Worm (Caenorhabditis elegans) whole organism, late embryonic: ENCODE measurements around the gene eif-3.G.

Source experiments
- C08G9.2 ChIP-seq: sonication (generic microtip); optimal IDR thresholded peaks from 2 replicates; lab custom pipeline; 2016; ENCODE audit warnings: mild to moderate bottlenecking, missing genetic modification characterization, moderate library complexity, missing compliant biosample characterization
- C38D4.7 ChIP-seq: fragments of 200-800 bp; sonication (Bioruptor generic); optimal IDR thresholded peaks from 2 replicates; lab custom pipeline; 2018; ENCODE audit warnings: mild to moderate bottlenecking, missing genetic modification characterization, moderate library complexity, missing compliant biosample characterization
- F13H6.1 ChIP-seq: sonication (generic microtip); optimal IDR thresholded peaks from 2 replicates; lab custom pipeline; 2016; ENCODE audit warnings: missing genetic modification characterization, missing compliant biosample characterization
- K02D7.2 ChIP-seq: sonication (generic microtip); optimal IDR thresholded peaks from 2 replicates; lab custom pipeline; 2017; ENCODE audit warnings: mild to moderate bottlenecking, missing genetic modification characterization, missing compliant biosample characterization
- K09A11.1 ChIP-seq: sonication (generic microtip); optimal IDR thresholded peaks from 2 replicates; lab custom pipeline; 2017; ENCODE audit warnings: antibody characterized with exemption, mild to moderate bottlenecking, missing genetic modification characterization, missing compliant biosample characterization; ENCODE audit not compliant: insufficient read depth
- T23F11.4 ChIP-seq: fragments of 200-800 bp; sonication (Bioruptor generic); optimal IDR thresholded peaks from 2 replicates; lab custom pipeline; 2018; ENCODE audit warnings: mild to moderate bottlenecking, missing genetic modification characterization, missing compliant biosample characterization
- Y22D7AL.16 ChIP-seq: sonication (generic microtip); optimal IDR thresholded peaks from 2 replicates; lab custom pipeline; 2016; ENCODE audit warnings: missing genetic modification characterization, missing compliant biosample characterization
- ahr-1 ChIP-seq: sonication (generic microtip); optimal IDR thresholded peaks from 2 replicates; lab custom pipeline; 2016; ENCODE audit warnings: missing genetic modification characterization, missing compliant biosample characterization
- ama-1 ChIP-seq: fragments of 150-350 bp; optimal IDR thresholded peaks from 2 replicates; lab custom pipeline; 2014
- ceh-14 ChIP-seq: sonication (generic microtip); optimal IDR thresholded peaks from 2 replicates; lab custom pipeline; 2016; ENCODE audit warnings: missing genotype, missing genetic modification characterization, missing compliant biosample characterization
- ceh-24 ChIP-seq: sonication (generic microtip); optimal IDR thresholded peaks from 2 replicates; lab custom pipeline; 2016; ENCODE audit warnings: mild to moderate bottlenecking, missing genetic modification characterization, missing compliant biosample characterization
- ceh-31 ChIP-seq: sonication (generic microtip); optimal IDR thresholded peaks from 2 replicates; lab custom pipeline; 2016; ENCODE audit warnings: missing genetic modification characterization, missing compliant biosample characterization
- ceh-6 ChIP-seq: fragments of 200-800 bp; sonication (Bioruptor generic); optimal IDR thresholded peaks from 2 replicates; lab custom pipeline; 2018; ENCODE audit warnings: mild to moderate bottlenecking, missing genetic modification characterization, missing compliant biosample characterization
- ceh-9 ChIP-seq: sonication (generic microtip); optimal IDR thresholded peaks from 2 replicates; lab custom pipeline; 2016; ENCODE audit warnings: mild to moderate bottlenecking, missing genetic modification characterization, inconsistent platforms, missing compliant biosample characterization
- dve-1 ChIP-seq: sonication (generic microtip); optimal IDR thresholded peaks from 2 replicates; lab custom pipeline; 2017; ENCODE audit warnings: antibody characterized with exemption, mild to moderate bottlenecking, missing genetic modification characterization, missing compliant biosample characterization
- eyg-1 ChIP-seq: sonication (generic microtip); optimal IDR thresholded peaks from 2 replicates; lab custom pipeline; 2016; ENCODE audit warnings: missing genotype, missing genetic modification characterization, missing compliant biosample characterization
- fkh-6 ChIP-seq: sonication (generic microtip); optimal IDR thresholded peaks from 2 replicates; lab custom pipeline; 2016; ENCODE audit warnings: missing genetic modification characterization, missing compliant biosample characterization
- hlh-13 ChIP-seq: fragments of 200-800 bp; sonication (Bioruptor generic); optimal IDR thresholded peaks from 2 replicates; lab custom pipeline; 2018; ENCODE audit warnings: mild to moderate bottlenecking, missing genetic modification characterization, missing compliant biosample characterization
- hlh-15 ChIP-seq: sonication (generic microtip); optimal IDR thresholded peaks from 2 replicates; lab custom pipeline; 2016; ENCODE audit warnings: missing genetic modification characterization, missing compliant biosample characterization
- hlh-30 ChIP-seq: sonication (generic microtip); optimal IDR thresholded peaks from 2 replicates; lab custom pipeline; 2017; ENCODE audit warnings: antibody characterized with exemption, missing genetic modification characterization, missing compliant biosample characterization; ENCODE audit not compliant: insufficient read depth
- hlh-8 ChIP-seq: sonication (generic microtip); optimal IDR thresholded peaks from 2 replicates; lab custom pipeline; 2016; ENCODE audit warnings: missing genotype, missing genetic modification characterization, missing compliant biosample characterization
- madf-2 ChIP-seq: sonication (generic microtip); optimal IDR thresholded peaks from 2 replicates; lab custom pipeline; 2017; ENCODE audit warnings: missing genetic modification characterization, missing compliant biosample characterization
- mec-3 ChIP-seq: sonication (generic microtip); optimal IDR thresholded peaks from 2 replicates; lab custom pipeline; 2016; ENCODE audit warnings: borderline replicate concordance, missing genetic modification characterization, missing compliant biosample characterization
- nhr-11 ChIP-seq: fragments of 150-350 bp; optimal IDR thresholded peaks from 2 replicates; lab custom pipeline; 2014; ENCODE audit warnings: missing biosample characterization, missing genetic modification characterization
- nhr-232 ChIP-seq: sonication (generic microtip); optimal IDR thresholded peaks from 2 replicates; lab custom pipeline; 2016; ENCODE audit warnings: missing genetic modification characterization, missing compliant biosample characterization
- pat-9 ChIP-seq: fragments of 200-800 bp; sonication (Bioruptor generic); optimal IDR thresholded peaks from 2 replicates; lab custom pipeline; 2018; ENCODE audit warnings: mild to moderate bottlenecking, missing genetic modification characterization, moderate library complexity, missing compliant biosample characterization
- pha-2 ChIP-seq: sonication (generic microtip); optimal IDR thresholded peaks from 2 replicates; lab custom pipeline; 2017; ENCODE audit warnings: mild to moderate bottlenecking, missing genetic modification characterization, missing compliant biosample characterization
- pha-4 ChIP-seq: fragments of 150-350 bp; optimal IDR thresholded peaks from 2 replicates; lab custom pipeline; 2018; ENCODE audit warnings: missing biosample characterization, missing genetic modification reagents, missing genetic modification characterization
- pqm-1 ChIP-seq: sonication (generic microtip); optimal IDR thresholded peaks from 2 replicates; lab custom pipeline; 2016; ENCODE audit warnings: missing genetic modification characterization, missing compliant biosample characterization
- ref-2 ChIP-seq: sonication (generic microtip); optimal IDR thresholded peaks from 2 replicates; lab custom pipeline; 2016; ENCODE audit warnings: missing genetic modification characterization, missing compliant biosample characterization
- sdc-2 ChIP-seq: sonication (generic microtip); optimal IDR thresholded peaks from 2 replicates; lab custom pipeline; 2016; ENCODE audit warnings: missing genotype, missing genetic modification characterization, missing compliant biosample characterization
- sox-4 ChIP-seq: sonication (generic microtip); optimal IDR thresholded peaks from 2 replicates; lab custom pipeline; 2017; ENCODE audit warnings: mild to moderate bottlenecking, missing genetic modification characterization, inconsistent platforms, missing compliant biosample characterization
- syd-9 ChIP-seq: sonication (generic microtip); optimal IDR thresholded peaks from 2 replicates; lab custom pipeline; 2016; ENCODE audit warnings: mild to moderate bottlenecking, missing genetic modification characterization, moderate library complexity, missing compliant biosample characterization
- tbx-7 ChIP-seq: sonication (generic microtip); optimal IDR thresholded peaks from 2 replicates; lab custom pipeline; 2016; ENCODE audit warnings: missing genotype, missing genetic modification characterization, missing compliant biosample characterization
- ttx-3 ChIP-seq: sonication (generic microtip); optimal IDR thresholded peaks from 2 replicates; lab custom pipeline; 2016; ENCODE audit warnings: missing genetic modification reagents, missing genetic modification characterization, missing compliant biosample characterization
- unc-55 ChIP-seq: sonication (generic microtip); optimal IDR thresholded peaks from 2 replicates; lab custom pipeline; 2017; ENCODE audit warnings: missing biosample characterization, missing genetic modification reagents, missing genetic modification characterization
- unc-86 ChIP-seq: sonication (generic microtip); optimal IDR thresholded peaks from 2 replicates; lab custom pipeline; 2016; ENCODE audit warnings: missing genetic modification characterization, missing compliant biosample characterization
- ztf-16 ChIP-seq: sonication (generic microtip); optimal IDR thresholded peaks from 2 replicates; lab custom pipeline; 2017; ENCODE audit warnings: missing genetic modification characterization, missing compliant biosample characterization

Gene eif-3.G

DNA sequence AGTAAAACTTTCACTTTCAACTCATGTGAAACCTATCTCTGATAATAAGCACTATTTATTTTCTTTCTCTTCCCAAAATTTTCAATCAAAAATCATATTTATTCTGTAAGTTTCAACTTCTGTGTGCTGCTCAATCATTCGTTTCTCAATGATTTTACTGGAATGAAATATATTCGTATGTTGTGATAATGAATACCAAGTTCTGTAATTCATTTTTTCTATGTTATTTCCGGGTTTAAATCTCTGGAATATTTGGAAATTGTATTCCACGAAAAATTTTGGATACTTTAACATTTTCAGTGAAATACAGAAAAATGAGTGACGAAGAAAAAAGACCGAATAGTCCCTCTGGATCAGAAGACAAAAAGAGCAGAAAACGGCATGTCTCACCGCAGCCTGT, 25.2 kb downstream of the eif-3.G start, which contains the start of gene M05D6.2:
M05D6.2 (plus strand) TSS at position 301 of the 400 bp plus-strand sequence.
- TF ChIP-seq F13H6.1 (tag; lab: Kevin White, UChicago) (no peak), ztf-16 (tag; lab: Kevin White, UChicago) (no peak), ahr-1 (no peak), pqm-1 (tag; lab: Kevin White, UChicago) (no peak), madf-2 (tag; lab: Kevin White, UChicago) (no peak)
- TF ChIP-seq, all 69 proteins: peak for 0

DNA sequence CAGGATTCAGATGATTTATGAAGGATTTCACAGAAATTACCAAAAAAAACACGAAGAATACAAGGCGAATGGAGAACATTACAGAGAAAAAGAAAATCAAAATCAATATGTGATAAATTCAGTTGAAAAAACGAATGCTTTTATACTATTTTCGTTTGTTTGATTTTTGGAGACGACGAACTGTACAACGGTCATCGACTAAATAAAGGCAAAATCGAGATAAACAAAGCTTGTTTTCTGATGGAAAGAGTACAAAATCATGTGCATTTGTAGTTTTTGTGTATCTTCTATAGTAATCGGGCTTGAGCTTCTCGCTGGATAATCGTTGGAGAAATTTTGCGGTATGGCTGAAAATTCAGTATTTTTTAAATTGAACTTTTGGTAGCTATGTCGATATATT, 28.6 kb downstream of the eif-3.G start, which contains the start of gene M05D6.8:
M05D6.8 (minus strand) TSS at position 101 of the 400 bp plus-strand sequence.
- TF ChIP-seq ceh-14 (no peak), ref-2 (tag; lab: Kevin White, UChicago) (no peak), hlh-8 (no peak), unc-55 (GFP tag; lab: Kevin White, UChicago) (no peak), fkh-6 (tag; lab: Kevin White, UChicago) (no peak), hlh-30 (no peak), ttx-3 (tag; lab: Kevin White, UChicago) (no peak), T23F11.4 (GFP tag; lab: Kevin White, UChicago) (no peak), mec-3 (tag; lab: Kevin White, UChicago) (no peak), syd-9 (tag; lab: Kevin White, UChicago) (no peak), K02D7.2 (tag; lab: Kevin White, UChicago) (no peak), ceh-24 (tag; lab: Kevin White, UChicago) (no peak), pat-9 (tag; lab: Kevin White, UChicago) (no peak), ceh-9 (tag; lab: Kevin White, UChicago) (no peak), K09A11.1 (tag; lab: Kevin White, UChicago) (no peak), hlh-13 (no peak), eyg-1 (tag; lab: Kevin White, UChicago) (no peak), sox-4 (tag; lab: Kevin White, UChicago) (no peak), unc-86 (no peak)
- TF ChIP-seq, all 69 proteins: peak for 0

DNA sequence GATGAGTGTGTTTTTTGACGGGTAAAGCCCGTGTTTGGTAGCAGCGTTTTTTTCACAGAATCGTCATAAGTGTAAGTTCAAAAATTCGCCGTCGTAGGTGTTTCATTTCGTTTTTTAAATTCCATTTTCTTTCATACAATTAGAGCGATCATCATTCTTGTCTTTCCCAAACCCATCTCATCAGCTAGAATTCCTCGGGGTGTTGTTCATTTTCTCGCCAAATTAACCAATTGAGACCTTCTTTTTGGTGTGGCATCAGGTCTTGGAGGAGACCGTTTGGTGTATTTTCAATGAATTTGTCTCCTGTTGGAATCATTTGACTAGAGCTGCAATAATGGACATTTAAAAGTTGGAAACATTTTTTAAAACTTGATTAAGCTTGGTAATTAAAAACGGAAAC, 30.3 kb downstream of the eif-3.G start:
- TF ChIP-seq hlh-15 (tag; lab: Kevin White, UChicago) (no peak), syd-9 (tag; lab: Kevin White, UChicago) (no peak)
- TF ChIP-seq, all 69 proteins: peak for 0

DNA sequence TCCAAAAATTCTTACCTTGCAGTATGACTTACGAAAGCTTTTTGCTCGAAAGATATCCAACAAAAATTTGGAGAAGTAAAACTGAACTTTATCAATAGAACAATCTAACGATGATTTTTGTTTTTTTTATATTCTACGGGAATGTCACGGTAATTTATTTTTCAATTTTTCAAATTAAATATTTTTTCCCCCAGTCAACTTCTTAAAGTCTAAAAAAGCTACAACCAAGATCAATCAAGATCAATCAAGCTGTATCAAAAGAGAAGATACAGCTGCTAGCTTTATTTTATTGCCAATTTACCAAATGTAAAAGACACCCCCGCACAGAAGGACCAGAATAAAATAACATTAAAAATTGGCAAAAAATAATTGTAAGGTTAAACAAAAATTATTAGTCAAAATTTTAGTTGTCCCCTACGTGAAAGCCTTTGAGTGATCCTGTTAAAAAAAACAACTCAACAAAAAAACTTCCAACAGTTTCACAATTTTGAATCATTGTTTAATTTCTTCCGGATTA, 32.8 kb downstream of the eif-3.G start, which contains the start of the genes M05D6.1 and M05D6.3:
M05D6.1 (minus strand) TSS at position 101 of the 517 bp plus-strand sequence.
M05D6.3 (plus strand) TSS at position 467 of the 517 bp plus-strand sequence.
- TF ChIP-seq dve-1 (tag; lab: Kevin White, UChicago): no peak
- no peak for TF ChIP-seq sdc-2
- TF ChIP-seq Y22D7AL.16 (tag; lab: Kevin White, UChicago): no peak
- TF ChIP-seq nhr-232: no peak
- TF ChIP-seq hlh-30: no peak
- TF ChIP-seq pat-9 (tag; lab: Kevin White, UChicago): no peak
- TF ChIP-seq ama-1: no peak
- no peak for TF ChIP-seq C38D4.7 (GFP tag; lab: Kevin White, UChicago)
- TF ChIP-seq, all 69 proteins: peak for 0

DNA sequence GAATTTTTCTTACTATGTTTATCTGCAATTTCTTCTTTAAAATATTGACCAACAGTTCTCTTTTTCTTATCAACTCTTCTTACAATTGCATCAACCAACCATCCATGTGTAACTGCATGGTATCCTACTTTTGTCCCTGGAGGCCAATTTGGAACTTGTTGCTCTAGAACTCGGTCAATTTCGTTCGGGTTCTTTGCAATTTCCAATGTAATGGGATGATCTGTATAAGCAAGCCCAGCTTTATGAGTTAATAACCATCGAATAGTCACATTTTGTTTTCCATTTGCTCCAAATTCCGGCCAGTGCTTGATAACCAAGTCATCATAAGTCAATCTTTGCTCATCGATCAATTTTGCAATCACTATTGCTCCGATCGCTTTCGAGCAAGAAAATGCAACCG, 36.8 kb downstream of the eif-3.G start:
- no peak for TF ChIP-seq hlh-15 (tag; lab: Kevin White, UChicago)

DNA sequence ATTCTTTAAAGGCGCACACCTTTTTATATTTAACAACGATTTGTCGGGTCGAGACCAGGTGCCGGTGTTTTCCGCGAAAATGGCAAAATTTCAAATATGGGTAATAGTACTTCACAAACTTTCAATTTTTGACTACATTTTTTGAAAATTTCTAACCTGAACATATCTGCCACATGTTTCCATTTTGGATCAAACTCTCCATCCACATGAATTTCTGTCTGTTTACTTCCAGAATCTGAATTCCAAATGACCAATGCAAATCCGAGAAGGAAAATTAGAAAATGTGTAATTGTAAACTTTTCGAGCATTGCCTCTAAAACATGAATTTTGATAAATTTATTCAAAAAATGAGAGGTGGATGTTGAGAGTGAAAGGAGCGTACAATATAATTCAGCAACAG, 37.6 kb downstream of the eif-3.G start, which contains the start of gene lact-4:
lact-4 (minus strand) TSS at position 313 of the 400 bp plus-strand sequence.
- TF ChIP-seq mec-3 (tag; lab: Kevin White, UChicago) (no peak), F13H6.1 (tag; lab: Kevin White, UChicago) (no peak), ceh-24 (tag; lab: Kevin White, UChicago) (no peak), pha-4 (no peak), C08G9.2 (tag; lab: Kevin White, UChicago) (no peak), tbx-7 (no peak), fkh-6 (tag; lab: Kevin White, UChicago) (no peak), ceh-31 (no peak), ceh-6 (GFP tag; lab: Kevin White, UChicago) (no peak), sox-4 (tag; lab: Kevin White, UChicago) (no peak), nhr-11 (tag; lab: Kevin White, UChicago) (no peak), syd-9 (tag; lab: Kevin White, UChicago) (no peak), pha-2 (tag; lab: Kevin White, UChicago) (no peak), K02D7.2 (tag; lab: Kevin White, UChicago) (no peak), ceh-9 (tag; lab: Kevin White, UChicago) (no peak), ttx-3 (tag; lab: Kevin White, UChicago) (no peak), hlh-8 (no peak), madf-2 (tag; lab: Kevin White, UChicago) (no peak), ahr-1 (no peak)
